Worm (Caenorhabditis elegans): ENCODE data around the gene C06G3.8.
A peak's percentile ranks its signal among the peaks of the same experiment; 100 is the strongest.

The C06G3.8 gene

ce11 chrIV:7043430-7043829, 11.1 kb upstream of the C06G3.8 start (continued):
- TF ChIP-seq ceh-27 (GFP tag; optimal IDR thresholded peaks at IDR 0.05) (no peak), die-1 (tag; optimal IDR thresholded peaks at IDR 0.05) (peak; percentile 28), Y95B8A.8 (GFP tag; IDR thresholded peaks at IDR 0.05) (peak; percentile 84)

ce11 chrIV:7039476-7040261, 7.3 kb upstream of the C06G3.8 start, which contains the start of the genes cogc-2 and klp-18:
Gene cogc-2, minus strand, starts transcription at chrIV:7039580.
Gene klp-18, plus strand, starts transcription at chrIV:7040211.
- TF ChIP-seq die-1 (tag; optimal IDR thresholded peaks at IDR 0.05) (no peak), nhr-80 (tag; optimal IDR thresholded peaks at IDR 0.05) (peak; percentile 45), ZK185.1 (tag; optimal IDR thresholded peaks at IDR 0.05; ENCODE audit: poor library complexity, severe bottlenecking) (peak; percentile 72), repo-1 (tag; optimal IDR thresholded peaks at IDR 0.05) (peak; percentile 69), aptf-3 (GFP tag; IDR thresholded peaks at IDR 0.05) (no peak), lsl-1 (GFP tag; optimal IDR thresholded peaks at IDR 0.05) (peak; percentile 99), hlh-12 (tag; optimal IDR thresholded peaks at IDR 0.05) (no peak), athp-1 (tag; optimal IDR thresholded peaks at IDR 0.05) (peak; percentile 78), T07F8.4 (tag; optimal IDR thresholded peaks at IDR 0.05) (no peak), lir-1 (GFP tag; conservative IDR thresholded peaks at IDR 0.05) (peak; percentile 75), ama-1 (optimal IDR thresholded peaks at IDR 0.05) (no peak), ama-1 (GFP tag; optimal IDR thresholded peaks at IDR 0.05) (no peak), ztf-6 (GFP tag; IDR thresholded peaks at IDR 0.05) (no peak), pha-4 (tag; optimal IDR thresholded peaks at IDR 0.05) (peak; percentile 67), madf-6 (GFP tag; IDR thresholded peaks at IDR 0.05) (peak; percentile 100), F57A8.1 (GFP tag; optimal IDR thresholded peaks at IDR 0.05) (no peak), hlh-26 (GFP tag; conservative IDR thresholded peaks at IDR 0.05) (no peak), F10E7.11 (tag; optimal IDR thresholded peaks at IDR 0.05) (no peak), gei-17 (GFP tag; optimal IDR thresholded peaks at IDR 0.05) (no peak), somi-1 (GFP tag; optimal IDR thresholded peaks at IDR 0.05) (no peak), sea-2 (GFP tag; IDR thresholded peaks at IDR 0.05) (no peak), let-607 (tag; optimal IDR thresholded peaks at IDR 0.05) (peak; percentile 69 to 79), nhr-179 (tag; optimal IDR thresholded peaks at IDR 0.05) (no peak), ztf-3 (GFP tag; optimal IDR thresholded peaks at IDR 0.05) (no peak), B0336.3 (GFP tag; IDR thresholded peaks at IDR 0.05) (peak; percentile 88), ztf-18 (tag; optimal IDR thresholded peaks at IDR 0.05) (peak; percentile 84), F22D6.2 (tag; optimal IDR thresholded peaks at IDR 0.05) (no peak), C06A6.2 (GFP tag; conservative IDR thresholded peaks at IDR 0.05) (0 out of 2 replicates have a peak, but pooled peaks have one; percentile 47), sptf-2 (GFP tag; optimal IDR thresholded peaks at IDR 0.05) (no peak), T26A5.8 (tag; optimal IDR thresholded peaks at IDR 0.05) (no peak), madf-10 (tag; optimal IDR thresholded peaks at IDR 0.05) (peak; percentile 29), akir-1 (GFP tag; optimal IDR thresholded peaks at IDR 0.05) (no peak), attf-5 (GFP tag; optimal IDR thresholded peaks at IDR 0.05) (peak; percentile 84), F57C9.4 (tag; optimal IDR thresholded peaks at IDR 0.05) (no peak), B0035.1 (tag; optimal IDR thresholded peaks at IDR 0.05) (no peak), F33H1.4 (GFP tag; IDR thresholded peaks at IDR 0.05) (peak; percentile 99), Y56A3A.18 (GFP tag; IDR thresholded peaks at IDR 0.05) (no peak), dpl-1 (GFP tag; optimal IDR thresholded peaks at IDR 0.05) (peak; percentile 84), Y79H2A.3 (GFP tag; conservative IDR thresholded peaks at IDR 0.05) (0 out of 2 replicates have a peak, but pooled peaks have one; percentile 26), lsy-27 (tag; optimal IDR thresholded peaks at IDR 0.05; ENCODE audit: borderline replicate concordance, insufficient read depth) (no peak), F37B4.10 (GFP tag; IDR thresholded peaks at IDR 0.05) (no peak), pbrm-1 (GFP tag; IDR thresholded peaks at IDR 0.05) (peak; percentile 58; the same call in 1 of the 2 replicates), lag-1 (GFP tag; IDR thresholded peaks at IDR 0.05) (no peak), ztf-22 (GFP tag; optimal IDR thresholded peaks at IDR 0.05) (no peak)

Measured in whole organism, young adult.